Fruit fly (Drosophila melanogaster): ENCODE data around the gene CG14720.

DNA sequence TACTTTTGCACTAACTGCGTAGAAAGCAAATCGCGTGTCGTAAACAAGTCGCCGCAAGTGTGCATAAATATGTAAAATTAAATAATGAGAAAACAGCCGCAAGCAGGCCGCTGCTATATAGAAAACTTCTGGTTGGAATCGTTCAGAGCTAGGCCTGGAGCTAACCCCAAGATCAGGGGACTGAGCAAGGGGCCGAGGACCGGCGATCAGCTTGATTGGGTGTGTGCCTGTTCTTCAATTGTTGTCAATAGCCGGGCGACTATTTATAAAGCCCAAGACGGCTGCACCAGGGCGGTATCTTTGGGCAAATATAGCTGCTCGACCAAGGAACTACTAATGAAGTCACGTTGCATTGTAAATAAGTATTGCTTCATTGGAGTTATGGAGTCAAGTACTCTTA, 45.3 kb downstream of the CG14720 start:
- TF ChIP-seq insv (optimal IDR thresholded peaks at IDR 0.05) (no peak), psq (optimal IDR thresholded peaks at IDR 0.05) (no peak), Myc (optimal IDR thresholded peaks at IDR 0.05) (no peak), h (optimal IDR thresholded peaks at IDR 0.05) (no peak), Sin3A (optimal IDR thresholded peaks at IDR 0.05) (no peak), ttk (optimal IDR thresholded peaks at IDR 0.05) (no peak)

All from Kc167 (cell line).